Fruit fly (Drosophila melanogaster) whole organism, embryonic: Measurements from ENCODE around the gene nst.

ENCODE experiments used
- Abd-B ChIP-seq: fragments of 200-800 bp; sonication (Bioruptor generic); optimal IDR thresholded peaks from 2 replicates; lab custom pipeline; 2018; ENCODE audit warnings: missing biosample characterization, mild to moderate bottlenecking, missing genetic modification characterization, moderate library complexity
- Awh ChIP-seq: fragments of 200-800 bp; sonication (Bioruptor generic); IDR thresholded peaks from 2 replicates; pipeline ENCODE4, ENCODE4 v1.3.6; 2022; ENCODE audit warnings: missing biosample characterization, missing genetic modification characterization
- Bgb ChIP-seq: fragments of 200-800 bp; sonication (Bioruptor generic); IDR thresholded peaks from 2 replicates; pipeline ENCODE4 v1.3.6; 2022; ENCODE audit warnings: missing biosample characterization, missing genetic modification characterization; ENCODE audit not compliant: partially characterized antibody
- CG10565 ChIP-seq: fragments of 200-800 bp; sonication (Bioruptor generic); optimal IDR thresholded peaks from 3 replicates; lab custom pipeline; 2016; ENCODE audit warnings: missing biosample characterization, mild to moderate bottlenecking, missing genetic modification characterization
- CG10959 ChIP-seq: fragments of 200-800 bp; sonication (Bioruptor generic); IDR thresholded peaks from 2 replicates; pipeline ENCODE4 v1.3.6; 2022; ENCODE audit warnings: missing biosample characterization, missing genetic modification characterization
- CG12071 ChIP-seq: fragments of 200-800 bp; sonication (Bioruptor generic); optimal IDR thresholded peaks from 3 replicates; lab custom pipeline; 2018; ENCODE audit warnings: missing biosample characterization, mild to moderate bottlenecking, missing genetic modification characterization
- CG12104 ChIP-seq: fragments of 200-800 bp; sonication (Bioruptor generic); optimal IDR thresholded peaks from 3 replicates; lab custom pipeline; 2016; ENCODE audit warnings: missing biosample characterization, missing genetic modification characterization
- CG12219 ChIP-seq: fragments of 200-800 bp; sonication (Bioruptor generic); optimal IDR thresholded peaks from 3 replicates; lab custom pipeline; 2018; ENCODE audit warnings: missing biosample characterization, mild to moderate bottlenecking, missing genetic modification characterization
- CG1233 ChIP-seq: fragments of 200-800 bp; sonication (Bioruptor generic); optimal IDR thresholded peaks from 4 replicates; lab custom pipeline; 2018; ENCODE audit warnings: missing biosample characterization, mild to moderate bottlenecking, missing genetic modification characterization
- CG13894 ChIP-seq: fragments of 200-800 bp; sonication (Bioruptor generic); optimal IDR thresholded peaks from 3 replicates; lab custom pipeline; 2018; ENCODE audit warnings: missing biosample characterization, mild to moderate bottlenecking, missing genetic modification characterization, moderate library complexity
- CG14667 ChIP-seq: fragments of 200-800 bp; sonication (Bioruptor generic); IDR thresholded peaks from 2 replicates; pipeline ENCODE4 v1.3.6; 2022; ENCODE audit warnings: missing biosample characterization, missing genetic modification characterization
- CG14860 ChIP-seq: fragments of 200-800 bp; sonication (Bioruptor generic); IDR thresholded peaks from 3 replicates; pipeline ENCODE4 v1.3.6; 2022; ENCODE audit warnings: missing biosample characterization, missing genetic modification characterization; ENCODE audit not compliant: partially characterized antibody
- CG1602 ChIP-seq: fragments of 200-800 bp; sonication (Bioruptor generic); optimal IDR thresholded peaks from 3 replicates; lab custom pipeline; 2016; ENCODE audit warnings: missing biosample characterization, missing genetic modification characterization
- CG17568 ChIP-seq: fragments of 200-800 bp; sonication (Bioruptor generic); optimal IDR thresholded peaks from 2 replicates; lab custom pipeline; 2018; ENCODE audit warnings: missing biosample characterization, mild to moderate bottlenecking, missing genetic modification characterization, moderate library complexity
- CG1832 ChIP-seq: fragments of 200-800 bp; sonication (Bioruptor generic); optimal IDR thresholded peaks from 2 replicates; lab custom pipeline; 2017; ENCODE audit warnings: missing biosample characterization, mild to moderate bottlenecking, missing genetic modification characterization, inconsistent platforms
- CG2120 ChIP-seq: fragments of 200-800 bp; sonication (Bioruptor generic); optimal IDR thresholded peaks from 3 replicates; lab custom pipeline; 2016; ENCODE audit warnings: missing biosample characterization, missing genetic modification characterization
- CG3281 ChIP-seq: fragments of 200-800 bp; sonication (Bioruptor generic); optimal IDR thresholded peaks from 3 replicates; lab custom pipeline; 2017; ENCODE audit warnings: missing biosample characterization, mild to moderate bottlenecking, missing genetic modification characterization
- CG4820 ChIP-seq: fragments of 200-800 bp; sonication (Bioruptor generic); optimal IDR thresholded peaks from 3 replicates; lab custom pipeline; 2016; ENCODE audit warnings: missing biosample characterization, missing genetic modification characterization
- CG6813 ChIP-seq: fragments of 200-800 bp; sonication (Bioruptor generic); optimal IDR thresholded peaks from 2 replicates; lab custom pipeline; 2017; ENCODE audit warnings: missing biosample characterization, missing genetic modification characterization, mild to moderate bottlenecking, moderate library complexity, missing genetic modification reagents
- CG7928 ChIP-seq: fragments of 200-800 bp; sonication (Bioruptor generic); optimal IDR thresholded peaks from 2 replicates; lab custom pipeline; 2017; ENCODE audit warnings: missing biosample characterization, mild to moderate bottlenecking, missing genetic modification characterization
- CG7987 ChIP-seq: fragments of 200-800 bp; sonication (Bioruptor generic); optimal IDR thresholded peaks from 2 replicates; lab custom pipeline; 2018; ENCODE audit warnings: missing biosample characterization, mild to moderate bottlenecking, missing genetic modification characterization, moderate library complexity
- CG8388 ChIP-seq: fragments of 200-800 bp; sonication (Bioruptor generic); optimal IDR thresholded peaks from 2 replicates; lab custom pipeline; 2019; ENCODE audit warnings: missing biosample characterization, mild to moderate bottlenecking, missing genetic modification characterization, moderate library complexity
- CG8924 ChIP-seq: fragments of 200-800 bp; optimal IDR thresholded peaks from 3 replicates; lab custom pipeline; 2019; ENCODE audit warnings: missing biosample characterization, mild to moderate bottlenecking, missing genetic modification characterization, moderate library complexity
- CG9727 ChIP-seq: fragments of 200-800 bp; sonication (Bioruptor generic); optimal IDR thresholded peaks from 3 replicates; lab custom pipeline; 2017; ENCODE audit warnings: missing biosample characterization, mild to moderate bottlenecking, missing genetic modification characterization
- CG9797 ChIP-seq: fragments of 200-800 bp; sonication (Bioruptor generic); optimal IDR thresholded peaks from 3 replicates; lab custom pipeline; 2018; ENCODE audit warnings: missing biosample characterization, mild to moderate bottlenecking, missing genetic modification characterization
- CHES-1-like ChIP-seq: fragments of 200-800 bp; sonication (Bioruptor generic); optimal IDR thresholded peaks from 2 replicates; lab custom pipeline; 2016; ENCODE audit warnings: missing biosample characterization, missing genetic modification characterization
- Dip2 ChIP-seq: fragments of 200-800 bp; sonication (Bioruptor generic); IDR thresholded peaks from 2 replicates; pipeline ENCODE4 v1.3.6; 2022; ENCODE audit warnings: missing biosample characterization, missing genetic modification characterization
- Dref ChIP-seq: fragments of 200-800 bp; sonication (Bioruptor generic); IDR thresholded peaks from 2 replicates; pipeline ENCODE4 v1.3.6; 2022; ENCODE audit warnings: missing biosample characterization, missing genetic modification characterization
- Drgx ChIP-seq: fragments of 200-800 bp; sonication (Bioruptor generic); IDR thresholded peaks from 2 replicates; pipeline ENCODE4 v1.3.6; 2022; ENCODE audit warnings: missing biosample characterization, missing genetic modification characterization
- HLH54F ChIP-seq: fragments of 200-800 bp; sonication (Bioruptor generic); optimal IDR thresholded peaks from 3 replicates; lab custom pipeline; 2016; ENCODE audit warnings: missing biosample characterization, missing genetic modification characterization
- HLHmδ ChIP-seq: fragments of 200-800 bp; sonication (Bioruptor generic); optimal IDR thresholded peaks from 2 replicates; lab custom pipeline; 2018; ENCODE audit warnings: missing biosample characterization, mild to moderate bottlenecking, missing genetic modification characterization, moderate library complexity
- HmgZ ChIP-seq: fragments of 200-800 bp; sonication (Bioruptor generic); optimal IDR thresholded peaks from 2 replicates; lab custom pipeline; 2018; ENCODE audit warnings: missing biosample characterization, mild to moderate bottlenecking, missing genetic modification characterization
- Hr78 ChIP-seq, 2 experiments: fragments of 200-800 bp in 1 of 2; fragments of >200 bp in 1 of 2; sonication (Bioruptor generic) in 1 of 2; optimal IDR thresholded peaks; 2 replicates each; lab custom pipeline; 2017 to 2019; ENCODE audit warnings: missing biosample characterization in 2 of 2, missing genetic modification characterization in 2 of 2, mild to moderate bottlenecking in 1 of 2, moderate library complexity in 1 of 2
- Lhr ChIP-seq: fragments of 200-800 bp; sonication (Bioruptor generic); optimal IDR thresholded peaks from 3 replicates; lab custom pipeline; 2017; ENCODE audit warnings: mild to moderate bottlenecking, missing biosample characterization, missing genetic modification reagents, missing genetic modification characterization
- Spps ChIP-seq: fragments of 200-800 bp; sonication (Bioruptor generic); optimal IDR thresholded peaks from 2 replicates; lab custom pipeline; 2018; ENCODE audit warnings: missing biosample characterization, mild to moderate bottlenecking, missing genetic modification characterization
- cad ChIP-seq: fragments of >200 bp; optimal IDR thresholded peaks from 2 replicates; lab custom pipeline; 2017; ENCODE audit warnings: missing biosample characterization, missing genetic modification characterization
- danr ChIP-seq: fragments of 200-800 bp; sonication (Bioruptor generic); IDR thresholded peaks from 2 replicates; pipeline ENCODE4 v1.3.6; 2022; ENCODE audit warnings: missing biosample characterization, missing genetic modification characterization
- dm ChIP-seq: fragments of 200-800 bp; sonication (Bioruptor generic); optimal IDR thresholded peaks from 3 replicates; lab custom pipeline; 2016; ENCODE audit warnings: missing biosample characterization, missing genetic modification characterization
- dpn ChIP-seq, 2 experiments: fragments of 200-800 bp; sonication (Bioruptor generic); optimal IDR thresholded peaks; 3 replicates each; lab custom pipeline; 2016; ENCODE audit warnings: missing biosample characterization in 2 of 2, missing genetic modification characterization in 2 of 2
- ems ChIP-seq: fragments of 200-800 bp; sonication (Bioruptor generic); optimal IDR thresholded peaks from 3 replicates; lab custom pipeline; 2016; ENCODE audit warnings: missing biosample characterization, missing genetic modification characterization
- fd102C ChIP-seq: fragments of 200-800 bp; sonication (Bioruptor generic); optimal IDR thresholded peaks from 2 replicates; lab custom pipeline; 2018; ENCODE audit warnings: missing biosample characterization, mild to moderate bottlenecking, missing genetic modification characterization, moderate library complexity
- gsb ChIP-seq: fragments of 200-800 bp; sonication (Bioruptor generic); IDR thresholded peaks from 2 replicates; pipeline ENCODE4 v1.3.6; 2022; ENCODE audit warnings: missing biosample characterization, missing genetic modification characterization
- hkb ChIP-seq, 2 experiments: fragments of 200-800 bp in 1 of 2; fragments of >200 bp in 1 of 2; sonication (Bioruptor generic) in 1 of 2; IDR thresholded peaks in 1 of 2; optimal IDR thresholded peaks in 1 of 2; 2 replicates each; pipeline versions ENCODE4 v1.3.6 to Lab custom; 2017 to 2022; ENCODE audit warnings: missing biosample characterization in 1 of 2, missing genetic modification characterization in 1 of 2
- hth ChIP-seq: fragments of >200 bp; optimal IDR thresholded peaks from 2 replicates; lab custom pipeline; 2017; ENCODE audit warnings: inconsistent platforms
- luna ChIP-seq: fragments of 200-800 bp; sonication (Bioruptor generic); optimal IDR thresholded peaks from 2 replicates; lab custom pipeline; 2016; ENCODE audit warnings: missing biosample characterization, missing genetic modification characterization
- slou ChIP-seq: fragments of 200-800 bp; sonication (Bioruptor generic); optimal IDR thresholded peaks from 3 replicates; lab custom pipeline; 2016; ENCODE audit warnings: missing biosample characterization, missing genetic modification characterization
- sna ChIP-seq: fragments of 200-800 bp; sonication (Bioruptor generic); IDR thresholded peaks from 2 replicates; pipeline ENCODE4 v1.3.6; 2022; ENCODE audit warnings: missing biosample characterization, missing genetic modification characterization; ENCODE audit not compliant: partially characterized antibody
- tgo ChIP-seq: fragments of 200-800 bp; sonication (Bioruptor generic); IDR thresholded peaks from 3 replicates; pipeline ENCODE4 v1.3.6; 2022; ENCODE audit warnings: missing biosample characterization, missing genetic modification characterization
- tin ChIP-seq: fragments of 200-800 bp; sonication (Bioruptor generic); optimal IDR thresholded peaks from 3 replicates; lab custom pipeline; 2016; ENCODE audit warnings: missing biosample characterization, missing genetic modification characterization
- zf30C ChIP-seq: fragments of 200-800 bp; sonication (Bioruptor generic); optimal IDR thresholded peaks from 3 replicates; lab custom pipeline; 2018; ENCODE audit warnings: missing biosample characterization, mild to moderate bottlenecking, missing genetic modification characterization

The nst gene

DNA sequence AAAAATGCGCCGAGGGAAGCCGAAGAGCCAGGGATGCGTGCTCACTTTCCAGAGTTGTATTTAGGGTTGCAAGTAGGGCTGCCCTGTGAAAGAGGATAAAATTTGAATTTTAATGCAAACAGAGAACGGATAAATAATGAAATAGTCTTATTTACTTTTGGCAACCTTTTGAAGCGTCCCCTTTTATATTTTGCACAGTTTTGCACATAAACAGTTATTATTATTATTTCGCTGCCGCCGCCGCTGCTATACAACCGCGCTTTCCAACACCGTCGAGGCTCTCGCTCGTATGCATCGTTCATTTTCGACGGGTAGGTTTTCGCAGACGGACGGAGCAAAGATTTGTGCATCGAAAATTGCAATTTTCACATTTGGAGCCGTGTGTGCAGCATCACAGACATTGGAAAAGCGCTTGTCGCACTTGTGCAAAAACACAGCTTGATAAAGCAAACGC is 15.2 kb downstream of the nst start, which contains the start of the genes sti and tral (continued):
- TF ChIP-seq sna (GFP tag; lab: Robert Waterston, UW) (0 out of 2 replicates have a peak, but pooled peaks have one; percentile 17), CG7987 (GFP tag; lab: Kevin White, UChicago) (peak; percentile 68), CG12071 (GFP tag; lab: Kevin White, UChicago) (peak; percentile 35), gsb (GFP tag; lab: Robert Waterston, UW) (peak; percentile 57), CG8388 (peak; percentile 69), slou (GFP tag; lab: Kevin White, UChicago) (peak; percentile 87), CG13894 (tag; lab: Kevin White, UChicago) (peak; percentile 88), CG9727 (peak; percentile 88), CG14667 (GFP tag; lab: Robert Waterston, UW) (peak; percentile 83), Bgb (no peak), tgo (GFP tag; lab: Robert Waterston, UW) (peak; percentile 87), CG2120 (GFP tag; lab: Kevin White, UChicago) (peak; percentile 97), CG8924 (tag; lab: Kevin White, UChicago) (peak; percentile 75), Hr78 (GFP tag; optimal IDR thresholded peaks at IDR 0.05; lab: Kevin White, UChicago) (no peak), CG1233 (GFP tag; lab: Kevin White, UChicago) (peak; percentile 82), Dip2 (no peak), CG9797 (GFP tag; lab: Kevin White, UChicago) (peak; percentile 62), CHES-1-like (GFP tag; lab: Kevin White, UChicago) (peak; percentile 96), CG1602 (GFP tag; lab: Kevin White, UChicago) (peak; percentile 88), dm (peak; percentile 87), CG14860 (GFP tag; lab: Robert Waterston, UW) (no peak), CG17568 (GFP tag; lab: Kevin White, UChicago) (no peak), HmgZ (tag; lab: Kevin White, UChicago) (peak; percentile 95), CG12104 (GFP tag; lab: Kevin White, UChicago) (peak; percentile 80), Abd-B (GFP tag; lab: Kevin White, UChicago) (no peak), luna (GFP tag; lab: Kevin White, UChicago) (peak; percentile 88), zf30C (GFP tag; lab: Kevin White, UChicago) (peak; percentile 18), CG6813 (peak; percentile 72), Spps (tag; lab: Kevin White, UChicago) (peak; percentile 70), CG10565 (GFP tag; lab: Kevin White, UChicago) (peak; percentile 59), hth (lab: Kevin White, UChicago) (no peak), CG7928 (GFP tag; lab: Kevin White, UChicago) (peak; percentile 100), danr (GFP tag; lab: Robert Waterston, UW) (peak; percentile 66; the same call in 1 of the 2 replicates), cad (GFP tag; lab: Kevin White, UChicago) (no peak), CG12219 (GFP tag; lab: Kevin White, UChicago) (peak; percentile 59), tin (GFP tag; lab: Kevin White, UChicago) (peak; percentile 95), fd102C (GFP tag; lab: Kevin White, UChicago) (peak; percentile 44), CG3281 (peak; percentile 97), CG10959 (GFP tag; lab: Robert Waterston, UW) (peak; percentile 72), Lhr (GFP tag; lab: Kevin White, UChicago) (peak; percentile 79), HLH54F (peak; percentile 96), Drgx (GFP tag; lab: Robert Waterston, UW) (peak; percentile 49), dpn (GFP tag; optimal IDR thresholded peaks at IDR 0.05; lab: Kevin White, UChicago) (peak; percentile 93 to 96), ems (GFP tag; lab: Kevin White, UChicago) (peak; percentile 91), HLHmδ (GFP tag; lab: Kevin White, UChicago) (no peak), CG4820 (GFP tag; lab: Kevin White, UChicago) (peak; percentile 89), Dref (peak; percentile 53), hkb (optimal IDR thresholded peaks at IDR 0.05; lab: Kevin White, UChicago) (peak; percentile 81), hkb (GFP tag; IDR thresholded peaks at IDR 0.05; lab: Robert Waterston, UW) (peak; percentile 83), Awh (peak; percentile 61), CG1832 (no peak)
